Fruit fly (Drosophila melanogaster) whole organism, wandering third instar larva: ENCODE data around the gene CG14205.

Source experiments
- Abd-B ChIP-seq: fragments of >200 bp; optimal IDR thresholded peaks from 2 replicates; lab custom pipeline; 2017; ENCODE audit warnings: missing biosample characterization, missing genetic modification characterization
- CG32264 ChIP-seq: fragments of 200-800 bp; sonication (Bioruptor generic); optimal IDR thresholded peaks from 2 replicates; lab custom pipeline; 2016; ENCODE audit warnings: missing biosample characterization, missing genetic modification characterization
- CG9705 ChIP-seq: fragments of 200-800 bp; sonication (Bioruptor generic); optimal IDR thresholded peaks from 2 replicates; lab custom pipeline; 2018; ENCODE audit warnings: missing biosample characterization, mild to moderate bottlenecking, missing genetic modification characterization
- Dfd ChIP-seq: fragments of >200 bp; optimal IDR thresholded peaks from 2 replicates; lab custom pipeline; 2017; ENCODE audit warnings: missing biosample characterization, missing genetic modification characterization
- Dif ChIP-seq: fragments of 200-275, 200-300 bp; sonication (Bioruptor generic); optimal IDR thresholded peaks from 2 replicates; lab custom pipeline; 2018; ENCODE audit warnings: missing biosample characterization, missing genetic modification characterization; ENCODE audit not compliant: partially characterized antibody
- GATAd ChIP-seq: sonication (Bioruptor generic); optimal IDR thresholded peaks from 2 replicates; lab custom pipeline; 2016; ENCODE audit warnings: missing biosample characterization, missing genetic modification characterization
- HLH106 ChIP-seq: fragments of 200-800 bp; optimal IDR thresholded peaks from 3 replicates; lab custom pipeline; 2019; ENCODE audit warnings: missing biosample characterization, mild to moderate bottlenecking, missing genetic modification characterization, moderate library complexity
- Hnf4 ChIP-seq: fragments of 200-800 bp; sonication (Bioruptor generic); optimal IDR thresholded peaks from 2 replicates; lab custom pipeline; 2016; ENCODE audit warnings: missing biosample characterization, mild to moderate bottlenecking, missing genetic modification characterization
- Hr78 ChIP-seq: fragments of >200 bp; optimal IDR thresholded peaks from 2 replicates; lab custom pipeline; 2017; ENCODE audit warnings: missing biosample characterization, missing genetic modification characterization
- Hr83 ChIP-seq: fragments of 200-300 bp; sonication (Bioruptor generic); optimal IDR thresholded peaks from 2 replicates; lab custom pipeline; 2016; ENCODE audit warnings: missing biosample characterization, mild to moderate bottlenecking, missing genetic modification characterization, moderate library complexity; ENCODE audit not compliant: poor library complexity, severe bottlenecking
- Jra ChIP-seq: sonication (Bioruptor generic); optimal IDR thresholded peaks from 2 replicates; lab custom pipeline; 2016; ENCODE audit warnings: missing biosample characterization, missing genetic modification characterization
- Mio ChIP-seq: sonication (Bioruptor generic); optimal IDR thresholded peaks from 2 replicates; lab custom pipeline; 2016; ENCODE audit warnings: missing biosample characterization, missing genetic modification characterization
- Myc ChIP-seq: fragments of >200 bp; optimal IDR thresholded peaks from 2 replicates; lab custom pipeline; 2017
- N ChIP-seq: fragments of >200 bp; optimal IDR thresholded peaks from 2 replicates; lab custom pipeline; 2018; ENCODE audit warnings: missing biosample characterization, missing external identifiers, missing genetic modification characterization
- Rel ChIP-seq, 2 experiments: fragments of 200-800 bp; sonication (Bioruptor generic) in 1 of 2; optimal IDR thresholded peaks; 2 replicates in 1 of 2; 3 replicates in 1 of 2; lab custom pipeline; 2016 to 2019; ENCODE audit warnings: mild to moderate bottlenecking in 2 of 2, missing biosample characterization in 2 of 2, missing genetic modification characterization in 2 of 2, moderate library complexity in 1 of 2
- Sp1 ChIP-seq: fragments of 200-800 bp; sonication (Bioruptor generic); optimal IDR thresholded peaks from 3 replicates; lab custom pipeline; 2019; ENCODE audit warnings: missing biosample characterization, mild to moderate bottlenecking, missing genetic modification characterization, moderate library complexity
- Vsx2 ChIP-seq: fragments of 200-300, 225-300 bp; sonication (Bioruptor generic); optimal IDR thresholded peaks from 2 replicates; lab custom pipeline; 2018; ENCODE audit warnings: missing biosample characterization, missing genetic modification characterization; ENCODE audit not compliant: partially characterized antibody
- br ChIP-seq: fragments of 200-800 bp; sonication (Bioruptor generic); optimal IDR thresholded peaks from 2 replicates; lab custom pipeline; 2016; ENCODE audit warnings: missing biosample characterization, missing genetic modification characterization
- dl ChIP-seq, 2 experiments: fragments of 175-275, 200-275 bp in 1 of 2; fragments of 200-275 bp in 1 of 2; sonication (Bioruptor generic); optimal IDR thresholded peaks; lab custom pipeline; 2018; ENCODE audit warnings: mild to moderate bottlenecking in 2 of 2, missing biosample characterization in 2 of 2, missing genetic modification characterization in 2 of 2, moderate library complexity in 2 of 2; ENCODE audit not compliant: partially characterized antibody in 2 of 2, insufficient read depth in 1 of 2
- dmrt93B ChIP-seq: fragments of 200-800 bp; sonication (Bioruptor generic); optimal IDR thresholded peaks from 2 replicates; lab custom pipeline; 2018; ENCODE audit warnings: missing biosample characterization, mild to moderate bottlenecking, missing genetic modification characterization
- dsf ChIP-seq: sonication (Bioruptor generic); optimal IDR thresholded peaks from 2 replicates; lab custom pipeline; 2016; ENCODE audit warnings: missing biosample characterization, missing genetic modification characterization, borderline replicate concordance
- ey ChIP-seq: fragments of 200-800 bp; sonication (Bioruptor generic); optimal IDR thresholded peaks from 2 replicates; lab custom pipeline; 2016; ENCODE audit warnings: missing biosample characterization, missing genetic modification characterization
- fru ChIP-seq: fragments of 200-800 bp; sonication (Bioruptor generic); optimal IDR thresholded peaks from 3 replicates; lab custom pipeline; 2016; ENCODE audit warnings: missing biosample characterization, mild to moderate bottlenecking, missing genetic modification characterization
- h ChIP-seq: fragments of 200-800 bp; sonication (Bioruptor generic); optimal IDR thresholded peaks from 3 replicates; lab custom pipeline; 2016; ENCODE audit warnings: missing biosample characterization, mild to moderate bottlenecking, missing genetic modification characterization
- jim ChIP-seq: fragments of 175-275, 200-325 bp; sonication (Bioruptor generic); optimal IDR thresholded peaks from 2 replicates; lab custom pipeline; 2016; ENCODE audit warnings: missing biosample characterization, mild to moderate bottlenecking, missing genetic modification characterization
- lola ChIP-seq: fragments of >200 bp; optimal IDR thresholded peaks from 2 replicates; lab custom pipeline; 2017; ENCODE audit warnings: missing biosample characterization, missing genetic modification characterization
- pan ChIP-seq: fragments of >200 bp; optimal IDR thresholded peaks from 2 replicates; lab custom pipeline; 2017
- psq ChIP-seq: fragments of 200-800 bp; sonication (Bioruptor generic); optimal IDR thresholded peaks from 3 replicates; lab custom pipeline; 2017; ENCODE audit warnings: missing biosample characterization, mild to moderate bottlenecking, missing genetic modification characterization, moderate library complexity
- rgr ChIP-seq: fragments of 200-800 bp; sonication (Bioruptor generic); optimal IDR thresholded peaks from 3 replicates; lab custom pipeline; 2016; ENCODE audit warnings: missing biosample characterization, mild to moderate bottlenecking, missing genetic modification characterization
- sage ChIP-seq: fragments of 200-800 bp; sonication (Bioruptor generic); optimal IDR thresholded peaks from 2 replicates; lab custom pipeline; 2016; ENCODE audit warnings: missing biosample characterization, mild to moderate bottlenecking, missing genetic modification characterization
- sv ChIP-seq: fragments of 200-800 bp; sonication (Bioruptor generic); optimal IDR thresholded peaks from 3 replicates; lab custom pipeline; 2016; ENCODE audit warnings: missing biosample characterization, missing genetic modification characterization
- tai ChIP-seq: sonication (Bioruptor generic); optimal IDR thresholded peaks from 2 replicates; lab custom pipeline; 2016; ENCODE audit warnings: missing biosample characterization, missing genetic modification characterization

CG14205 gene

dm6 chrX:19592309-19592708 is at the start of gene CG14205:
Gene CG14205 (plus strand): TSS chrX:19592609.
- no peak for TF ChIP-seq jim (GFP tag; lab: Kevin White, UChicago)
- TF ChIP-seq Abd-B (GFP tag; lab: Kevin White, UChicago) = no peak
- no peak for TF ChIP-seq psq (GFP tag; lab: Kevin White, UChicago)
- no peak for TF ChIP-seq Mio (GFP tag; lab: Kevin White, UChicago)
- TF ChIP-seq fru (GFP tag; lab: Kevin White, UChicago) = no peak
- no peak for TF ChIP-seq sv (GFP tag; lab: Kevin White, UChicago)
- TF ChIP-seq CG32264 = no peak
- no peak for TF ChIP-seq HLH106 (tag; lab: Kevin White, UChicago)
- TF ChIP-seq Myc (lab: Kevin White, UChicago) = no peak
- TF ChIP-seq, all 38 proteins: peak for 0

dm6 chrX:19545865-19546657 is 46.3 kb upstream of the CG14205 start:
- TF ChIP-seq tai (GFP tag; lab: Kevin White, UChicago) (no peak), CG9705 (GFP tag; lab: Kevin White, UChicago) (no peak), dmrt93B (no peak), Hr78 (GFP tag; lab: Kevin White, UChicago) (no peak), Hr83 (GFP tag; lab: Kevin White, UChicago) (no peak)

- TF ChIP-seq Vsx2 (GFP tag; lab: Kevin White, UChicago) (no peak), CG9705 (GFP tag; lab: Kevin White, UChicago) (no peak), Dif (GFP tag; lab: Kevin White, UChicago) (peak; percentile 26), Sp1 (GFP tag; lab: Kevin White, UChicago) (no peak), Abd-B (GFP tag; lab: Kevin White, UChicago) (no peak), Rel (GFP tag; optimal IDR thresholded peaks at IDR 0.05; lab: Kevin White, UChicago) (no peak), Rel (tag; optimal IDR thresholded peaks at IDR 0.05; lab: Kevin White, UChicago) (no peak), ey (no peak)
Measured at dm6 chrX:19546658-19547038, 45.8 kb upstream of the CG14205 start.

dm6 chrX:19547382-19547781 is 45.0 kb upstream of the CG14205 start, which contains the start of gene CG32532:
Gene CG32532 (minus strand): TSS chrX:19547482.
- no peak for TF ChIP-seq Dfd
- no peak for TF ChIP-seq dsf (GFP tag; lab: Kevin White, UChicago)
- TF ChIP-seq Abd-B (GFP tag; lab: Kevin White, UChicago) = no peak
- no peak for TF ChIP-seq GATAd (GFP tag; lab: Kevin White, UChicago)
- TF ChIP-seq Sp1 (GFP tag; lab: Kevin White, UChicago) = no peak
- no peak for TF ChIP-seq Dif (GFP tag; lab: Kevin White, UChicago)
- TF ChIP-seq dmrt93B = no peak
- TF ChIP-seq ey = no peak
- no peak for TF ChIP-seq Rel (GFP tag; optimal IDR thresholded peaks at IDR 0.05; lab: Kevin White, UChicago)
- no peak for TF ChIP-seq Rel (tag; optimal IDR thresholded peaks at IDR 0.05; lab: Kevin White, UChicago)
- TF ChIP-seq pan (lab: Kevin White, UChicago) = no peak
- no peak for TF ChIP-seq sage (GFP tag; lab: Kevin White, UChicago)

dm6 chrX:19548438-19548837 is 44.0 kb upstream of the CG14205 start:
- no peak for TF ChIP-seq Hnf4 (GFP tag; lab: Kevin White, UChicago)
- no peak for TF ChIP-seq rgr
- TF ChIP-seq CG32264 = no peak
- TF ChIP-seq Vsx2 (GFP tag; lab: Kevin White, UChicago) = no peak
- TF ChIP-seq pan (lab: Kevin White, UChicago) = no peak
- no peak for TF ChIP-seq lola (GFP tag; lab: Kevin White, UChicago)
- no peak for TF ChIP-seq Mio (GFP tag; lab: Kevin White, UChicago)
- TF ChIP-seq Sp1 (GFP tag; lab: Kevin White, UChicago) = no peak
- TF ChIP-seq Hr83 (GFP tag; lab: Kevin White, UChicago) = no peak

- TF ChIP-seq Myc (lab: Kevin White, UChicago) (no peak), tai (GFP tag; lab: Kevin White, UChicago) (no peak), dmrt93B (no peak), Jra (GFP tag; lab: Kevin White, UChicago) (no peak), Hr78 (GFP tag; lab: Kevin White, UChicago) (no peak), h (no peak), fru (GFP tag; lab: Kevin White, UChicago) (no peak), pan (lab: Kevin White, UChicago) (no peak), CG9705 (GFP tag; lab: Kevin White, UChicago) (no peak), Hr83 (GFP tag; lab: Kevin White, UChicago) (no peak), Rel (GFP tag; optimal IDR thresholded peaks at IDR 0.05; lab: Kevin White, UChicago) (no peak), Rel (tag; optimal IDR thresholded peaks at IDR 0.05; lab: Kevin White, UChicago) (no peak), Mio (GFP tag; lab: Kevin White, UChicago) (no peak), Dfd (no peak), dsf (GFP tag; lab: Kevin White, UChicago) (no peak), br (GFP tag; lab: Kevin White, UChicago) (no peak), sv (GFP tag; lab: Kevin White, UChicago) (no peak), dl (GFP tag; optimal IDR thresholded peaks at IDR 0.05; lab: Kevin White, UChicago; ENCODE audit: insufficient read depth in 1 of 2, partially characterized antibody in 2 of 2) (no peak), ey (no peak), N (no peak)
Measured at dm6 chrX:19549570-19549969, 42.8 kb upstream of the CG14205 start.
